Fruit fly (Drosophila melanogaster) whole organism, embryonic: ENCODE results near the gene pyd.

ENCODE experiments used
- Ada2b ChIP-seq: fragments of 200-800 bp; sonication (Bioruptor generic); IDR thresholded peaks from 2 replicates; pipeline ENCODE4 v1.3.6; 2022; ENCODE audit warnings: missing biosample characterization, missing genetic modification characterization
- CG10274 ChIP-seq: fragments of 200-800 bp; sonication (Bioruptor generic); optimal IDR thresholded peaks from 3 replicates; lab custom pipeline; 2017; ENCODE audit warnings: missing biosample characterization, mild to moderate bottlenecking, missing genetic modification characterization
- CG11456 ChIP-seq: fragments of 200-800 bp; sonication (Bioruptor generic); IDR thresholded peaks from 3 replicates; pipeline ENCODE4 v1.3.6; 2022; ENCODE audit warnings: missing biosample characterization, missing genetic modification characterization
- CG11504 ChIP-seq: fragments of 200-800 bp; sonication (Bioruptor generic); optimal IDR thresholded peaks from 3 replicates; lab custom pipeline; 2019; ENCODE audit warnings: missing biosample characterization, mild to moderate bottlenecking, missing genetic modification characterization, moderate library complexity
- CG12155 ChIP-seq: fragments of 200-800 bp; sonication (Bioruptor generic); optimal IDR thresholded peaks from 3 replicates; lab custom pipeline; 2016; ENCODE audit warnings: missing biosample characterization, missing genetic modification characterization
- CG12219 ChIP-seq: fragments of 200-800 bp; sonication (Bioruptor generic); optimal IDR thresholded peaks from 3 replicates; lab custom pipeline; 2018; ENCODE audit warnings: missing biosample characterization, mild to moderate bottlenecking, missing genetic modification characterization
- CG13296 ChIP-seq: fragments of 200-800 bp; sonication (Bioruptor generic); optimal IDR thresholded peaks from 3 replicates; lab custom pipeline; 2018; ENCODE audit warnings: missing biosample characterization, mild to moderate bottlenecking, missing genetic modification characterization
- CG1792 ChIP-seq: fragments of 200-800 bp; sonication (Bioruptor generic); optimal IDR thresholded peaks from 2 replicates; lab custom pipeline; 2016; ENCODE audit warnings: missing biosample characterization, missing genetic modification characterization
- CG18011 ChIP-seq: fragments of 200-800 bp; sonication (Bioruptor generic); optimal IDR thresholded peaks from 2 replicates; lab custom pipeline; 2017; ENCODE audit warnings: missing biosample characterization, missing genetic modification characterization, mild to moderate bottlenecking, moderate library complexity, missing genotype
- CG32767 ChIP-seq: fragments of 200-800 bp; sonication (Bioruptor generic); IDR thresholded peaks from 2 replicates; pipeline ENCODE4 v1.3.6; 2022; ENCODE audit warnings: missing biosample characterization, missing genetic modification characterization
- CG4707 ChIP-seq: fragments of 200-800 bp; sonication (Bioruptor generic); optimal IDR thresholded peaks from 2 replicates; lab custom pipeline; 2018; ENCODE audit warnings: missing biosample characterization, mild to moderate bottlenecking, missing genetic modification characterization, moderate library complexity
- CG6272 ChIP-seq: fragments of 200-800 bp; sonication (Bioruptor generic); IDR thresholded peaks from 2 replicates; pipeline ENCODE4 v1.3.6; 2022; ENCODE audit warnings: missing biosample characterization, missing genetic modification characterization
- CG6689 ChIP-seq: fragments of 200-800 bp; sonication (Bioruptor generic); IDR thresholded peaks from 2 replicates; pipeline ENCODE4 v1.3.6; 2022; ENCODE audit warnings: missing biosample characterization, missing genetic modification characterization
- CG6813 ChIP-seq: fragments of 200-800 bp; sonication (Bioruptor generic); optimal IDR thresholded peaks from 2 replicates; lab custom pipeline; 2017; ENCODE audit warnings: missing biosample characterization, missing genetic modification characterization, mild to moderate bottlenecking, moderate library complexity, missing genetic modification reagents
- CTCF ChIP-seq: fragments of 200-800 bp; sonication (Bioruptor generic); optimal IDR thresholded peaks from 2 replicates; lab custom pipeline; 2017; ENCODE audit warnings: missing biosample characterization, mild to moderate bottlenecking, missing genetic modification characterization, moderate library complexity
- CoRest ChIP-seq: fragments of 200-800 bp; sonication (Bioruptor generic); optimal IDR thresholded peaks from 3 replicates; lab custom pipeline; 2018; ENCODE audit warnings: missing biosample characterization, mild to moderate bottlenecking, missing genetic modification characterization, moderate library complexity
- Dad ChIP-seq: fragments of 200-800 bp; sonication (Bioruptor generic); optimal IDR thresholded peaks from 3 replicates; lab custom pipeline; 2016; ENCODE audit warnings: missing biosample characterization, missing genetic modification characterization
- Dp ChIP-seq: fragments of 200-800 bp; sonication (Bioruptor generic); optimal IDR thresholded peaks from 2 replicates; lab custom pipeline; 2018; ENCODE audit warnings: missing biosample characterization, mild to moderate bottlenecking, missing genetic modification characterization, moderate library complexity
- E2f1 ChIP-seq: fragments of 200-800 bp; sonication (Bioruptor generic); IDR thresholded peaks from 2 replicates; pipeline ENCODE4 v1.3.6; 2022; ENCODE audit warnings: missing biosample characterization, missing genetic modification characterization
- Elba2 ChIP-seq: fragments of 200-800 bp; sonication (Bioruptor generic); optimal IDR thresholded peaks from 3 replicates; lab custom pipeline; 2016; ENCODE audit warnings: missing biosample characterization, missing genetic modification characterization
- Hey ChIP-seq: fragments of 200-800 bp; sonication (Bioruptor generic); optimal IDR thresholded peaks from 3 replicates; lab custom pipeline; 2018; ENCODE audit warnings: missing biosample characterization, mild to moderate bottlenecking, missing genetic modification characterization
- HmgD ChIP-seq: fragments of 200-800 bp; sonication (Bioruptor generic); optimal IDR thresholded peaks from 3 replicates; lab custom pipeline; 2016; ENCODE audit warnings: missing biosample characterization, missing genetic modification characterization
- Hsf ChIP-seq: fragments of 200-800 bp; sonication (Bioruptor generic); optimal IDR thresholded peaks from 3 replicates; lab custom pipeline; 2016; ENCODE audit warnings: missing biosample characterization, missing genetic modification characterization
- Kr ChIP-seq: fragments of 200-800 bp; sonication (Bioruptor generic); optimal IDR thresholded peaks from 2 replicates; lab custom pipeline; 2017; ENCODE audit warnings: missing biosample characterization, mild to moderate bottlenecking, missing genetic modification characterization
- Optix ChIP-seq: fragments of 200-800 bp; sonication (Bioruptor generic); IDR thresholded peaks from 3 replicates; pipeline ENCODE4 v1.3.6; 2022; ENCODE audit warnings: missing biosample characterization, missing genetic modification characterization
- az2 ChIP-seq: fragments of 200-800 bp; sonication (Bioruptor generic); optimal IDR thresholded peaks from 3 replicates; lab custom pipeline; 2016; ENCODE audit warnings: missing biosample characterization, missing genetic modification characterization
- chif ChIP-seq, 2 experiments: fragments of 200-800 bp; sonication (Bioruptor generic); optimal IDR thresholded peaks; 3 replicates each; lab custom pipeline; 2016; ENCODE audit warnings: missing biosample characterization in 2 of 2, missing genetic modification characterization in 2 of 2
- chinmo ChIP-seq: fragments of 200-800 bp; sonication (Bioruptor generic); IDR thresholded peaks from 4 replicates; pipeline ENCODE4 v1.3.6; 2022; ENCODE audit warnings: missing biosample characterization, missing genetic modification characterization; ENCODE audit not compliant: partially characterized antibody
- ci ChIP-seq: fragments of 200-800 bp; sonication (Bioruptor generic); IDR thresholded peaks from 3 replicates; pipeline ENCODE4 v1.3.6; 2022; ENCODE audit warnings: missing biosample characterization, missing genetic modification characterization
- corto ChIP-seq: fragments of 200-800 bp; sonication (Bioruptor generic); optimal IDR thresholded peaks from 2 replicates; lab custom pipeline; 2016; ENCODE audit warnings: missing biosample characterization, mild to moderate bottlenecking, missing genetic modification characterization, moderate library complexity
- crol ChIP-seq: fragments of 200-800 bp; sonication (Bioruptor generic); IDR thresholded peaks from 2 replicates; pipeline ENCODE4 v1.3.6; 2022; ENCODE audit warnings: missing biosample characterization, missing genetic modification characterization
- dm ChIP-seq: fragments of 200-800 bp; sonication (Bioruptor generic); optimal IDR thresholded peaks from 3 replicates; lab custom pipeline; 2016; ENCODE audit warnings: missing biosample characterization, missing genetic modification characterization
- dysf ChIP-seq: fragments of 200-800 bp; sonication (Bioruptor generic); IDR thresholded peaks from 3 replicates; pipeline ENCODE4 v1.3.6; 2022; ENCODE audit warnings: missing biosample characterization, missing genetic modification characterization
- en ChIP-seq: fragments of 200-800 bp; sonication (Bioruptor generic); optimal IDR thresholded peaks from 2 replicates; lab custom pipeline; 2016; ENCODE audit warnings: missing biosample characterization, missing genetic modification characterization
- eyg ChIP-seq: fragments of 200-800 bp; sonication (Bioruptor generic); optimal IDR thresholded peaks from 3 replicates; lab custom pipeline; 2016; ENCODE audit warnings: missing biosample characterization, missing genetic modification characterization
- fd64A ChIP-seq: fragments of 200-800 bp; sonication (Bioruptor generic); optimal IDR thresholded peaks from 3 replicates; lab custom pipeline; 2018; ENCODE audit warnings: missing biosample characterization, mild to moderate bottlenecking, missing genetic modification characterization
- ftz-f1 ChIP-seq: fragments of 200-800 bp; sonication (Bioruptor generic); optimal IDR thresholded peaks from 2 replicates; lab custom pipeline; 2016; ENCODE audit warnings: missing biosample characterization, missing genetic modification characterization
- gsb ChIP-seq: fragments of 200-800 bp; sonication (Bioruptor generic); IDR thresholded peaks from 2 replicates; pipeline ENCODE4 v1.3.6; 2022; ENCODE audit warnings: missing biosample characterization, missing genetic modification characterization
- jing ChIP-seq: fragments of 200-800 bp; sonication (Bioruptor generic); optimal IDR thresholded peaks from 2 replicates; lab custom pipeline; 2018; ENCODE audit warnings: missing biosample characterization, mild to moderate bottlenecking, missing genetic modification characterization
- jumu ChIP-seq: fragments of 200-800 bp; sonication (Bioruptor generic); optimal IDR thresholded peaks from 3 replicates; lab custom pipeline; 2016; ENCODE audit warnings: missing biosample characterization, missing genetic modification characterization
- lbe ChIP-seq: fragments of 200-800 bp; sonication (Bioruptor generic); optimal IDR thresholded peaks from 2 replicates; lab custom pipeline; 2016; ENCODE audit warnings: missing biosample characterization, mild to moderate bottlenecking, missing genetic modification characterization
- nmo ChIP-seq: fragments of 200-800 bp; sonication (Bioruptor generic); optimal IDR thresholded peaks from 2 replicates; lab custom pipeline; 2018; ENCODE audit warnings: missing biosample characterization, mild to moderate bottlenecking, missing genetic modification characterization, moderate library complexity
- oc ChIP-seq: fragments of 200-800 bp; sonication (Bioruptor generic); optimal IDR thresholded peaks from 2 replicates; lab custom pipeline; 2018; ENCODE audit warnings: missing biosample characterization, mild to moderate bottlenecking, missing genetic modification characterization, moderate library complexity
- p53 ChIP-seq: fragments of 200-800 bp; sonication (Bioruptor generic); optimal IDR thresholded peaks from 2 replicates; lab custom pipeline; 2016; ENCODE audit warnings: missing biosample characterization, missing genetic modification characterization
- peb ChIP-seq: fragments of 200-800 bp; sonication (Bioruptor generic); IDR thresholded peaks from 2 replicates; pipeline ENCODE4 v1.3.6; 2022; ENCODE audit warnings: missing biosample characterization, missing genetic modification characterization
- pum ChIP-seq: fragments of 200-800 bp; sonication (Bioruptor generic); optimal IDR thresholded peaks from 2 replicates; lab custom pipeline; 2016; ENCODE audit warnings: missing biosample characterization, missing genetic modification characterization
- slp2 ChIP-seq: fragments of 200-800 bp; sonication (Bioruptor generic); optimal IDR thresholded peaks from 2 replicates; lab custom pipeline; 2016; ENCODE audit warnings: missing biosample characterization, missing genetic modification characterization
- ssp ChIP-seq: fragments of 200-800 bp; sonication (Bioruptor generic); IDR thresholded peaks from 2 replicates; pipeline ENCODE4 v1.3.6; 2022; ENCODE audit warnings: missing biosample characterization, missing genetic modification characterization
- tin ChIP-seq: fragments of 200-800 bp; sonication (Bioruptor generic); optimal IDR thresholded peaks from 3 replicates; lab custom pipeline; 2016; ENCODE audit warnings: missing biosample characterization, missing genetic modification characterization
- trem ChIP-seq: fragments of 200-800 bp; optimal IDR thresholded peaks from 3 replicates; lab custom pipeline; 2019; ENCODE audit warnings: missing biosample characterization, mild to moderate bottlenecking, missing genetic modification characterization, moderate library complexity
- zf30C ChIP-seq: fragments of 200-800 bp; sonication (Bioruptor generic); optimal IDR thresholded peaks from 3 replicates; lab custom pipeline; 2018; ENCODE audit warnings: missing biosample characterization, mild to moderate bottlenecking, missing genetic modification characterization

pyd gene

DNA sequence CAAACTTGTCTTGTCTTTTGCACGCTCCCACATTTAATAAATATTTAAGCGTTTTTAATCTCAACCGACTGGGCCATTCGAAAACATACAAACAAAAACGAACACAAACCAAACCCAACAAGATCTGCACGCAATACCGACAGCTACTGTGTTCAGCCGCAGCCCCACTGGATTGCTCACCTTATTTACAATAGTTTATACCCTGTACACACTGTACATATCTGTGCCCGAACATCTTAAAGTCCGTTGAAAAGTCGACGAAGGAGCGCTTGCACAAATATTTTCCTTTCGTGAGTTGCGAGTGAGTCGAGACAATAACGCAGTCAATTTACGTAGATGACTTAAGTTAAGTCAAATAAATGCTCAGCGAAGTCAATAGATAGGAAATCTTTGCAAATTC is 41.3 kb downstream of the pyd start (continued):
- TF ChIP-seq chif (GFP tag; optimal IDR thresholded peaks at IDR 0.05; lab: Kevin White, UChicago) (no peak), Dp (no peak), CG13296 (GFP tag; lab: Kevin White, UChicago) (peak; percentile 24), CTCF (no peak), trem (tag; lab: Kevin White, UChicago) (no peak), Ada2b (GFP tag; lab: Robert Waterston, UW) (no peak)

dm6 chr3R:8886772-8887367 is 44.8 kb downstream of the pyd start:
- TF ChIP-seq Kr (GFP tag; lab: Kevin White, UChicago) = peak; percentile 22
- no peak for TF ChIP-seq CG12155
- TF ChIP-seq CG32767 (GFP tag; lab: Robert Waterston, UW) = no peak
- TF ChIP-seq CG11504 (tag; lab: Kevin White, UChicago) = peak; percentile 61
- peak; percentile 19 for TF ChIP-seq az2 (GFP tag; lab: Kevin White, UChicago)
- TF ChIP-seq tin = peak; percentile 27
- TF ChIP-seq en (GFP tag; lab: Kevin White, UChicago) = no peak
- no peak for TF ChIP-seq ftz-f1 (GFP tag; lab: Kevin White, UChicago)
- TF ChIP-seq CG6272 (GFP tag; lab: Robert Waterston, UW) = no peak
- TF ChIP-seq p53 (GFP tag; lab: Kevin White, UChicago) = peak; percentile 18
- no peak for TF ChIP-seq CG4707 (GFP tag; lab: Kevin White, UChicago)
- TF ChIP-seq CoRest (tag; lab: Kevin White, UChicago) = peak; percentile 15
- peak; percentile 43 for TF ChIP-seq pum (GFP tag; lab: Kevin White, UChicago)
- no peak for TF ChIP-seq jing (GFP tag; lab: Kevin White, UChicago)
- peak; percentile 48 for TF ChIP-seq nmo (GFP tag; lab: Kevin White, UChicago)
- no peak for TF ChIP-seq CG10274 (GFP tag; lab: Kevin White, UChicago)
- TF ChIP-seq eyg (GFP tag; lab: Kevin White, UChicago) = no peak
- peak; percentile 30 for TF ChIP-seq oc (tag; lab: Kevin White, UChicago)
- TF ChIP-seq dm = no peak
- peak; percentile 24 for TF ChIP-seq CG6813
- no peak for TF ChIP-seq CG18011
- TF ChIP-seq CG12219 (GFP tag; lab: Kevin White, UChicago) = no peak
- TF ChIP-seq chinmo (GFP tag; lab: Robert Waterston, UW) = no peak
- no peak for TF ChIP-seq crol
- no peak for TF ChIP-seq Hey (tag; lab: Kevin White, UChicago)
- TF ChIP-seq fd64A (GFP tag; lab: Kevin White, UChicago) = no peak
- TF ChIP-seq gsb = no peak
- TF ChIP-seq lbe (GFP tag; lab: Kevin White, UChicago) = peak; percentile 30
- no peak for TF ChIP-seq ssp (GFP tag; lab: Robert Waterston, UW)
- peak; percentile 36 for TF ChIP-seq corto
- TF ChIP-seq Optix (GFP tag; lab: Robert Waterston, UW) = no peak
- no peak for TF ChIP-seq Dad (GFP tag; lab: Kevin White, UChicago)
- no peak for TF ChIP-seq HmgD (GFP tag; lab: Kevin White, UChicago)
- TF ChIP-seq E2f1 (GFP tag; lab: Robert Waterston, UW) = peak; percentile 41; the same call in 1 of the 2 replicates
- TF ChIP-seq slp2 (GFP tag; lab: Kevin White, UChicago) = no peak
- TF ChIP-seq zf30C = peak; percentile 21
- 0 out of 3 replicates have a peak, but pooled peaks have one; percentile 23 for TF ChIP-seq ci (GFP tag; lab: Robert Waterston, UW)
- no peak for TF ChIP-seq Elba2 (GFP tag; lab: Kevin White, UChicago)
- no peak for TF ChIP-seq CG11456
- 0 out of 3 replicates have a peak, but pooled peaks have one; percentile 53 for TF ChIP-seq dysf (GFP tag; lab: Robert Waterston, UW)
- peak; percentile 32 for TF ChIP-seq Hsf (GFP tag; lab: Kevin White, UChicago)
- TF ChIP-seq peb (GFP tag; lab: Robert Waterston, UW) = no peak
- TF ChIP-seq CG6689 (GFP tag; lab: Robert Waterston, UW) = peak; percentile 56
- TF ChIP-seq CG1792 = no peak
- TF ChIP-seq jumu = peak; percentile 4
